Worm (Caenorhabditis elegans) whole organism, L1 larva: ENCODE measurements around the gene R08A2.1.
A peak's percentile ranks its signal among the peaks of the same experiment; 100 is the strongest.

Experiments used
- Y116A8C.19 ChIP-seq: sonication (generic microtip); optimal IDR thresholded peaks from 2 replicates; lab custom pipeline; 2016; ENCODE audit warnings: missing compliant biosample characterization, missing genetic modification characterization, borderline replicate concordance
- alr-1 ChIP-seq: fragments of 200-800 bp; sonication (Bioruptor generic); optimal IDR thresholded peaks from 2 replicates; lab custom pipeline; 2018; ENCODE audit warnings: borderline replicate concordance, mild to moderate bottlenecking, missing genetic modification characterization, missing compliant biosample characterization
- ama-1 ChIP-seq: fragments of 150-350 bp; optimal IDR thresholded peaks from 2 replicates; lab custom pipeline; 2014
- ceh-63 ChIP-seq: fragments of 200-800 bp; sonication (Bioruptor generic); optimal IDR thresholded peaks from 2 replicates; lab custom pipeline; 2018; ENCODE audit warnings: mild to moderate bottlenecking, missing genetic modification characterization, missing compliant biosample characterization
- ceh-8 ChIP-seq: fragments of 200-800 bp; sonication (Bioruptor generic); optimal IDR thresholded peaks from 2 replicates; lab custom pipeline; 2018; ENCODE audit warnings: mild to moderate bottlenecking, missing genetic modification characterization, moderate library complexity, missing compliant biosample characterization
- ceh-90 ChIP-seq: sonication (generic microtip); optimal IDR thresholded peaks from 2 replicates; lab custom pipeline; 2016; ENCODE audit warnings: missing genetic modification characterization, missing compliant biosample characterization
- ces-1 ChIP-seq: fragments of 150-350 bp; optimal IDR thresholded peaks from 2 replicates; lab custom pipeline; 2014; ENCODE audit warnings: missing biosample characterization, missing genetic modification reagents, missing genetic modification characterization
- efl-1 ChIP-seq, 4 experiments: fragments of 150-350 bp; optimal IDR thresholded peaks in 3 of 4; peaks in 1 of 4; 1 replicate in 1 of 4; 2 replicates in 3 of 4; lab custom pipeline; 2014; ENCODE audit warnings: missing biosample characterization in 2 of 4, missing genetic modification characterization in 2 of 4, missing genetic modification reagents in 2 of 4
- efl-3 ChIP-seq: fragments of 200-800 bp; sonication (Bioruptor generic); optimal IDR thresholded peaks from 2 replicates; lab custom pipeline; 2018; ENCODE audit warnings: mild to moderate bottlenecking, missing genetic modification characterization, missing compliant biosample characterization
- egl-27 ChIP-seq, 2 experiments: fragments of 150-350 bp in 1 of 2; sonication (generic microtip); optimal IDR thresholded peaks; 3 replicates each; lab custom pipeline; 2017 to 2018; ENCODE audit warnings: missing biosample characterization in 2 of 2, missing genetic modification characterization in 2 of 2, missing genetic modification reagents in 2 of 2
- elt-2 ChIP-seq: sonication (generic microtip); optimal IDR thresholded peaks from 2 replicates; lab custom pipeline; 2016; ENCODE audit warnings: missing genetic modification characterization, mild to moderate bottlenecking, inconsistent platforms, missing compliant biosample characterization, missing genetic modification reagents
- elt-3 ChIP-seq, 6 experiments: fragments of 150-350 bp in 1 of 6; sonication (generic microtip); optimal IDR thresholded peaks; 2 replicates each; lab custom pipeline; 2017 to 2018; ENCODE audit warnings: missing biosample characterization in 6 of 6, missing genetic modification characterization in 6 of 6, inconsistent platforms in 1 of 6
- ets-5 ChIP-seq: fragments of 200-800 bp; sonication (Bioruptor generic); IDR thresholded peaks from 2 replicates; pipeline ENCODE4 v1.3.6; 2022; ENCODE audit warnings: missing genetic modification characterization, missing compliant biosample characterization
- fkh-10 ChIP-seq: sonication (generic microtip); optimal IDR thresholded peaks from 2 replicates; lab custom pipeline; 2017; ENCODE audit warnings: missing biosample characterization, missing genetic modification reagents, missing genetic modification characterization
- fkh-8 ChIP-seq: sonication (generic microtip); optimal IDR thresholded peaks from 2 replicates; lab custom pipeline; 2016; ENCODE audit warnings: mild to moderate bottlenecking, missing genetic modification characterization, missing compliant biosample characterization
- hlh-17 ChIP-seq: fragments of 200-800 bp; sonication (Bioruptor generic); optimal IDR thresholded peaks from 2 replicates; lab custom pipeline; 2018; ENCODE audit warnings: missing genetic modification characterization, mild to moderate bottlenecking, missing compliant biosample characterization, moderate library complexity, borderline replicate concordance
- jun-1 ChIP-seq: fragments of 150-350 bp; optimal IDR thresholded peaks from 2 replicates; lab custom pipeline; 2014; ENCODE audit warnings: missing biosample characterization, missing genetic modification reagents, missing genetic modification characterization
- lin-14 ChIP-seq: fragments of 200-800 bp; sonication (Bioruptor generic); optimal IDR thresholded peaks from 2 replicates; lab custom pipeline; 2018; ENCODE audit warnings: mild to moderate bottlenecking, missing genetic modification characterization, moderate library complexity, missing compliant biosample characterization
- lin-39 ChIP-seq: fragments of 150-350 bp; optimal IDR thresholded peaks from 2 replicates; lab custom pipeline; 2014; ENCODE audit warnings: missing biosample characterization, missing genetic modification reagents, missing genetic modification characterization
- mef-2 ChIP-seq: fragments of 150-350 bp; optimal IDR thresholded peaks from 2 replicates; lab custom pipeline; 2014; ENCODE audit warnings: missing biosample characterization, missing genetic modification characterization
- mep-1 ChIP-seq: fragments of 150-350 bp; optimal IDR thresholded peaks from 2 replicates; lab custom pipeline; 2014; ENCODE audit warnings: missing biosample characterization, missing genetic modification characterization
- nhr-12 ChIP-seq: sonication (generic microtip); optimal IDR thresholded peaks from 2 replicates; lab custom pipeline; 2017; ENCODE audit warnings: missing biosample characterization, missing genetic modification characterization
- nhr-19 ChIP-seq: fragments of 200-800 bp; sonication (Bioruptor generic); conservative IDR thresholded peaks from 2 replicates; pipeline ENCODE4 v1.3.6; 2022; ENCODE audit warnings: missing genetic modification characterization, missing compliant biosample characterization
- nhr-47 ChIP-seq: sonication (generic microtip); optimal IDR thresholded peaks from 2 replicates; lab custom pipeline; 2016; ENCODE audit warnings: mild to moderate bottlenecking, missing genetic modification characterization, moderate library complexity, missing compliant biosample characterization
- nhr-71 ChIP-seq: sonication (generic microtip); optimal IDR thresholded peaks from 2 replicates; lab custom pipeline; 2016; ENCODE audit warnings: mild to moderate bottlenecking, missing genetic modification characterization, moderate library complexity, missing compliant biosample characterization
- nhr-84 ChIP-seq: sonication (generic microtip); optimal IDR thresholded peaks from 2 replicates; lab custom pipeline; 2017; ENCODE audit warnings: missing biosample characterization, missing genetic modification characterization
- nhr-85 ChIP-seq: sonication (generic microtip); peaks from one replicate; lab custom pipeline; 2016; ENCODE audit warnings: missing genetic modification characterization, inconsistent platforms, missing compliant biosample characterization
- pqm-1 ChIP-seq: sonication (generic microtip); optimal IDR thresholded peaks from 3 replicates; lab custom pipeline; 2017; ENCODE audit warnings: missing biosample characterization, missing genetic modification characterization
- rnt-1 ChIP-seq: sonication (generic microtip); optimal IDR thresholded peaks from 2 replicates; lab custom pipeline; 2016; ENCODE audit warnings: mild to moderate bottlenecking, missing genetic modification characterization, moderate library complexity, missing compliant biosample characterization
- skn-1 ChIP-seq: fragments of 150-350 bp; optimal IDR thresholded peaks from 2 replicates; lab custom pipeline; 2014; ENCODE audit warnings: missing biosample characterization, missing genetic modification characterization
- snpc-4 ChIP-seq: fragments of 150-350 bp; optimal IDR thresholded peaks from 2 replicates; lab custom pipeline; 2014; ENCODE audit warnings: missing biosample characterization, missing genetic modification characterization
- snu-23 ChIP-seq: sonication (generic microtip); optimal IDR thresholded peaks from 2 replicates; lab custom pipeline; 2016; ENCODE audit warnings: missing genetic modification characterization, missing compliant biosample characterization
- sptf-1 ChIP-seq: fragments of 150-350 bp; optimal IDR thresholded peaks from 2 replicates; lab custom pipeline; 2014; ENCODE audit warnings: missing biosample characterization, missing genetic modification characterization
- tlp-1 ChIP-seq: fragments of 150-350 bp; optimal IDR thresholded peaks from 2 replicates; lab custom pipeline; 2014; ENCODE audit warnings: missing biosample characterization, missing genetic modification characterization
- unc-130 ChIP-seq: fragments of 150-350 bp; optimal IDR thresholded peaks from 2 replicates; lab custom pipeline; 2017; ENCODE audit warnings: missing biosample characterization, missing genetic modification characterization, inconsistent platforms
- unc-86 ChIP-seq: sonication (generic microtip); optimal IDR thresholded peaks from 2 replicates; lab custom pipeline; 2016; ENCODE audit warnings: missing genetic modification characterization, missing compliant biosample characterization
- unc-98 ChIP-seq: fragments of 200-800 bp; sonication (Bioruptor generic); IDR thresholded peaks from 2 replicates; pipeline ENCODE4 v1.3.6; 2022; ENCODE audit warnings: missing genetic modification characterization, missing compliant biosample characterization
- vab-15 ChIP-seq: sonication (generic microtip); optimal IDR thresholded peaks from 2 replicates; lab custom pipeline; 2017; ENCODE audit warnings: missing genotype, mild to moderate bottlenecking, missing genetic modification characterization, missing compliant biosample characterization
- zag-1 ChIP-seq: fragments of 150-350 bp; optimal IDR thresholded peaks from 2 replicates; lab custom pipeline; 2014; ENCODE audit warnings: missing biosample characterization, missing genetic modification characterization
- ztf-11 ChIP-seq, 2 experiments: sonication (generic microtip); optimal IDR thresholded peaks; 2 replicates each; lab custom pipeline; 2016 to 2017; ENCODE audit warnings: missing genetic modification characterization in 2 of 2, missing biosample characterization in 1 of 2, missing compliant biosample characterization in 1 of 2
- ztf-4 ChIP-seq: fragments of 150-350 bp; optimal IDR thresholded peaks from 2 replicates; lab custom pipeline; 2014; ENCODE audit warnings: missing biosample characterization, missing genetic modification characterization

The R08A2.1 gene

ce11 chrV:14687106-14687964, 32.1 kb downstream of the R08A2.1 start:
- TF ChIP-seq unc-98 (GFP tag; lab: Robert Waterston, UW) (no peak), nhr-85 (tag; lab: Kevin White, UChicago) (peak; percentile 62), lin-39 (tag; lab: Kevin White, UChicago) (no peak), fkh-8 (no peak), egl-27 (tag; optimal IDR thresholded peaks at IDR 0.05; lab: Kevin White, UChicago) (no peak), mef-2 (tag; lab: Kevin White, UChicago) (no peak), ama-1 (lab: Kevin White, UChicago) (peak; percentile 68), unc-130 (tag; lab: Kevin White, UChicago) (no peak), efl-1 (optimal IDR thresholded peaks at IDR 0.05; lab: Kevin White, UChicago) (no peak), efl-1 (GFP tag; optimal IDR thresholded peaks at IDR 0.05 in 1 of 2; lab: Kevin White, UChicago) (peak in 1 of 2 experiments; percentile 78), ces-1 (GFP tag; lab: Kevin White, UChicago) (no peak), ztf-11 (tag; optimal IDR thresholded peaks at IDR 0.05; lab: Kevin White, UChicago) (peak in 1 of 2 experiments; percentile 7), nhr-84 (tag; lab: Kevin White, UChicago) (no peak), skn-1 (peak; percentile 21), rnt-1 (tag; lab: Kevin White, UChicago) (peak; percentile 1)

- TF ChIP-seq alr-1 (tag; lab: Kevin White, UChicago) = peak; percentile 100
- no peak for TF ChIP-seq sptf-1 (tag; lab: Kevin White, UChicago)
- no peak for TF ChIP-seq nhr-47 (tag; lab: Kevin White, UChicago)
- no peak for TF ChIP-seq efl-1 (optimal IDR thresholded peaks at IDR 0.05; lab: Kevin White, UChicago)
- TF ChIP-seq efl-1 (GFP tag; optimal IDR thresholded peaks at IDR 0.05 in 1 of 2; lab: Kevin White, UChicago) = peak in 1 of 2 experiments; percentile 11
- TF ChIP-seq rnt-1 (tag; lab: Kevin White, UChicago) = peak; percentile 26
- no peak for TF ChIP-seq nhr-19 (GFP tag; lab: Robert Waterston, UW)
- TF ChIP-seq nhr-85 (tag; lab: Kevin White, UChicago) = peak; percentile 50
- TF ChIP-seq ceh-90 (tag; lab: Kevin White, UChicago) = no peak
- peak; percentile 70 for TF ChIP-seq nhr-84 (tag; lab: Kevin White, UChicago)
- peak; percentile 3 for TF ChIP-seq elt-2 (tag; lab: Kevin White, UChicago)
- peak; percentile 5 for TF ChIP-seq lin-14 (GFP tag; lab: Kevin White, UChicago)
- no peak for TF ChIP-seq hlh-17 (GFP tag; lab: Kevin White, UChicago)
- peak; percentile 20 for TF ChIP-seq skn-1
- no peak for TF ChIP-seq snu-23 (GFP tag; lab: Kevin White, UChicago)
- TF ChIP-seq vab-15 (tag; lab: Kevin White, UChicago) = no peak
- TF ChIP-seq ztf-4 (tag; lab: Kevin White, UChicago) = peak; percentile 18
- no peak for TF ChIP-seq jun-1 (tag; lab: Kevin White, UChicago)
- no peak for TF ChIP-seq fkh-8
- TF ChIP-seq ceh-63 (GFP tag; lab: Kevin White, UChicago) = peak; percentile 50
- TF ChIP-seq mep-1 (tag; lab: Kevin White, UChicago) = peak; percentile 26
- peak; percentile 85 for TF ChIP-seq ama-1 (lab: Kevin White, UChicago)
- TF ChIP-seq ztf-11 (tag; optimal IDR thresholded peaks at IDR 0.05; lab: Kevin White, UChicago) = peak in 1 of 2 experiments; percentile 18
Measured at ce11 chrV:14686231-14687105, 32.9 kb downstream of the R08A2.1 start.

- TF ChIP-seq efl-3 (peak; percentile 92), pqm-1 (tag; lab: Kevin White, UChicago) (peak; percentile 70), hlh-17 (GFP tag; lab: Kevin White, UChicago) (peak; percentile 85), elt-3 (tag; optimal IDR thresholded peaks at IDR 0.05; lab: Kevin White, UChicago) (peak in 4 of 6 experiments; percentile 12 to 99 (median 89)), ztf-11 (tag; optimal IDR thresholded peaks at IDR 0.05; lab: Kevin White, UChicago) (peak; percentile 53 to 100), ets-5 (GFP tag; lab: Robert Waterston, UW) (no peak), sptf-1 (tag; lab: Kevin White, UChicago) (no peak), nhr-12 (tag; lab: Kevin White, UChicago) (peak; percentile 74), nhr-47 (tag; lab: Kevin White, UChicago) (peak; percentile 99), ceh-8 (GFP tag; lab: Kevin White, UChicago) (peak; percentile 98), snu-23 (GFP tag; lab: Kevin White, UChicago) (peak; percentile 99), fkh-10 (GFP tag; lab: Kevin White, UChicago) (peak; percentile 97), snpc-4 (peak; percentile 89), tlp-1 (tag; lab: Kevin White, UChicago) (no peak), zag-1 (tag; lab: Kevin White, UChicago) (peak; percentile 93), Y116A8C.19 (peak; percentile 97), unc-86 (peak; percentile 99), nhr-71 (tag; lab: Kevin White, UChicago) (peak; percentile 100)
Measured at ce11 chrV:14685435-14686058, 33.8 kb downstream of the R08A2.1 start, which contains the start of gene C47E8.4. TSS of gene C47E8.4 (minus strand) at chrV:14685485.
